ENCODE assay signal across 1 fruit fly cellular context in genomic region chrX:1392875-1393274, dm6.
A peak's percentile ranks its signal among the peaks of the same experiment; 100 is the strongest.
TF ChIP-seq lines count a peak whose summit lies in the region.

TSS of gene Rilpl (plus strand) at chrX:1393054.

TF ChIP-seq in whole organism, embryonic, 481 proteins besides CTCF, POLR2A, EP300 and RAD21 (continued from another document):
- TF ChIP-seq trem (tag; optimal IDR thresholded peaks at IDR 0.05; lab: Kevin White, UChicago), result peak; percentile 77
- no peak for TF ChIP-seq cg (GFP tag; optimal IDR thresholded peaks at IDR 0.05; lab: Kevin White, UChicago)
- peak; percentile 28 for TF ChIP-seq CG2116 (GFP tag; optimal IDR thresholded peaks at IDR 0.05; lab: Kevin White, UChicago)
- peak; percentile 29 for TF ChIP-seq CG7987 (GFP tag; optimal IDR thresholded peaks at IDR 0.05; lab: Kevin White, UChicago)
- peak in 1 of 2 experiments; percentile 33 for TF ChIP-seq chif (GFP tag; optimal IDR thresholded peaks at IDR 0.05; lab: Kevin White, UChicago)
- peak; percentile 34 for TF ChIP-seq CG34376 (GFP tag; optimal IDR thresholded peaks at IDR 0.05; lab: Kevin White, UChicago)
- TF ChIP-seq mirr (GFP tag; optimal IDR thresholded peaks at IDR 0.05; lab: Kevin White, UChicago), result no peak
- peak; percentile 27 for TF ChIP-seq NfI (GFP tag; optimal IDR thresholded peaks at IDR 0.05; lab: Kevin White, UChicago)
- TF ChIP-seq Bgb (GFP tag; IDR thresholded peaks at IDR 0.05; lab: Robert Waterston, UW; ENCODE audit: partially characterized antibody), result peak; percentile 68
- no peak for TF ChIP-seq Nf-YA (GFP tag; IDR thresholded peaks at IDR 0.05; lab: Robert Waterston, UW)
- TF ChIP-seq HmgD (GFP tag; optimal IDR thresholded peaks at IDR 0.05; lab: Kevin White, UChicago), result peak; percentile 64
- no peak for TF ChIP-seq prd (optimal IDR thresholded peaks at IDR 0.05; lab: Kevin White, UChicago)
- 0 out of 3 replicates have a peak, but pooled peaks have one; percentile 21 for TF ChIP-seq prd (GFP tag; IDR thresholded peaks at IDR 0.05; lab: Robert Waterston, UW)
- no peak for TF ChIP-seq CG6683 (GFP tag; optimal IDR thresholded peaks at IDR 0.05; lab: Kevin White, UChicago)
- no peak for TF ChIP-seq CG14441 (GFP tag; IDR thresholded peaks at IDR 0.05; lab: Robert Waterston, UW)
- no peak for TF ChIP-seq Atf6 (GFP tag; IDR thresholded peaks at IDR 0.05; lab: Robert Waterston, UW)
- TF ChIP-seq CG17361 (GFP tag; IDR thresholded peaks at IDR 0.05; lab: Robert Waterston, UW), result peak; percentile 15; the same call in 1 of the 3 replicates
- no peak for TF ChIP-seq bcd (GFP tag; optimal IDR thresholded peaks at IDR 0.05; lab: Kevin White, UChicago)
- TF ChIP-seq ato (GFP tag; IDR thresholded peaks at IDR 0.05; lab: Robert Waterston, UW; ENCODE audit: partially characterized antibody), result no peak
- no peak for TF ChIP-seq CG3838 (GFP tag; optimal IDR thresholded peaks at IDR 0.05; lab: Kevin White, UChicago)
- no peak for TF ChIP-seq vnd (GFP tag; IDR thresholded peaks at IDR 0.05; lab: Robert Waterston, UW; ENCODE audit: partially characterized antibody)
- peak; percentile 53 for TF ChIP-seq chm (GFP tag; IDR thresholded peaks at IDR 0.05; lab: Robert Waterston, UW)
- TF ChIP-seq CG9932 (GFP tag; IDR thresholded peaks at IDR 0.05; lab: Robert Waterston, UW), result peak; percentile 54; the same call in 1 of the 2 replicates
- TF ChIP-seq CHES-1-like (GFP tag; optimal IDR thresholded peaks at IDR 0.05; lab: Kevin White, UChicago), result peak; percentile 41
- TF ChIP-seq BEAF-32 (GFP tag; optimal IDR thresholded peaks at IDR 0.05; lab: Kevin White, UChicago), result peak; percentile 47
- TF ChIP-seq HLH54F (GFP tag; optimal IDR thresholded peaks at IDR 0.05; lab: Kevin White, UChicago), result no peak
- TF ChIP-seq Mrtf (GFP tag; IDR thresholded peaks at IDR 0.05; lab: Robert Waterston, UW), result no peak
- TF ChIP-seq amos (GFP tag; IDR thresholded peaks at IDR 0.05; lab: Robert Waterston, UW; ENCODE audit: partially characterized antibody), result peak; percentile 68; the same call in 1 of the 2 replicates
- no peak for TF ChIP-seq HLH3B (GFP tag; IDR thresholded peaks at IDR 0.05; lab: Robert Waterston, UW)
- TF ChIP-seq jumu (GFP tag; optimal IDR thresholded peaks at IDR 0.05; lab: Kevin White, UChicago), result peak; percentile 33
- no peak for TF ChIP-seq CG12219 (GFP tag; optimal IDR thresholded peaks at IDR 0.05; lab: Kevin White, UChicago)
- TF ChIP-seq Hr78 (GFP tag; optimal IDR thresholded peaks at IDR 0.05; lab: Kevin White, UChicago), result no peak
- TF ChIP-seq CG17186 (GFP tag; optimal IDR thresholded peaks at IDR 0.05; lab: Kevin White, UChicago), result peak; percentile 90
- no peak for TF ChIP-seq onecut (GFP tag; IDR thresholded peaks at IDR 0.05; lab: Robert Waterston, UW)
- no peak for TF ChIP-seq lov (optimal IDR thresholded peaks at IDR 0.05; lab: Kevin White, UChicago)
- TF ChIP-seq lov (GFP tag; IDR thresholded peaks at IDR 0.05; lab: Robert Waterston, UW), result 0 out of 3 replicates have a peak, but pooled peaks have one; percentile 14
- no peak for TF ChIP-seq gce (GFP tag; IDR thresholded peaks at IDR 0.05; lab: Robert Waterston, UW)
- no peak for TF ChIP-seq ac (GFP tag; optimal IDR thresholded peaks at IDR 0.05; lab: Kevin White, UChicago)
- TF ChIP-seq CG18262 (tag; optimal IDR thresholded peaks at IDR 0.05; lab: Kevin White, UChicago), result no peak
- peak; percentile 4 for TF ChIP-seq Xbp1 (GFP tag; optimal IDR thresholded peaks at IDR 0.05; lab: Kevin White, UChicago)
- peak; percentile 3 for TF ChIP-seq CG12391 (tag; optimal IDR thresholded peaks at IDR 0.05; lab: Kevin White, UChicago)
- 0 out of 3 replicates have a peak, but pooled peaks have one; percentile 28 for TF ChIP-seq CG6791 (GFP tag; IDR thresholded peaks at IDR 0.05; lab: Robert Waterston, UW; ENCODE audit: partially characterized antibody)
- no peak for TF ChIP-seq pan (optimal IDR thresholded peaks at IDR 0.05; lab: Kevin White, UChicago)
- TF ChIP-seq pan (GFP tag; optimal IDR thresholded peaks at IDR 0.05 in 1 of 2, IDR thresholded peaks at IDR 0.05 in 1 of 2), result peak in 1 of 2 experiments; percentile 34
- no peak for TF ChIP-seq CG17359 (tag; optimal IDR thresholded peaks at IDR 0.05; lab: Kevin White, UChicago)
- TF ChIP-seq MESR4 (GFP tag; optimal IDR thresholded peaks at IDR 0.05; lab: Kevin White, UChicago), result peak; percentile 77
- TF ChIP-seq Abd-B (GFP tag; optimal IDR thresholded peaks at IDR 0.05; lab: Kevin White, UChicago), result no peak
- TF ChIP-seq Side (GFP tag; optimal IDR thresholded peaks at IDR 0.05; lab: Kevin White, UChicago), result peak; percentile 10
- TF ChIP-seq D19A (tag; optimal IDR thresholded peaks at IDR 0.05; lab: Kevin White, UChicago), result no peak
- TF ChIP-seq CG2875 (GFP tag; optimal IDR thresholded peaks at IDR 0.05; lab: Kevin White, UChicago), result no peak
- TF ChIP-seq CG43689 (GFP tag; IDR thresholded peaks at IDR 0.05; lab: Robert Waterston, UW), result no peak
- TF ChIP-seq Fer1 (GFP tag; optimal IDR thresholded peaks at IDR 0.05; lab: Kevin White, UChicago), result peak; percentile 32
- TF ChIP-seq vvl (GFP tag; IDR thresholded peaks at IDR 0.05; lab: Robert Waterston, UW), result peak; percentile 44; the same call in 1 of the 2 replicates
- no peak for TF ChIP-seq cwo (GFP tag; optimal IDR thresholded peaks at IDR 0.05; lab: Kevin White, UChicago)
- no peak for TF ChIP-seq grn (GFP tag; optimal IDR thresholded peaks at IDR 0.05; lab: Kevin White, UChicago)
- TF ChIP-seq sna (GFP tag; IDR thresholded peaks at IDR 0.05; lab: Robert Waterston, UW; ENCODE audit: partially characterized antibody), result no peak
- TF ChIP-seq CG10462 (GFP tag; optimal IDR thresholded peaks at IDR 0.05; lab: Kevin White, UChicago), result no peak
- TF ChIP-seq CG2889 (GFP tag; IDR thresholded peaks at IDR 0.05; lab: Robert Waterston, UW), result no peak
- TF ChIP-seq CG5245 (GFP tag; optimal IDR thresholded peaks at IDR 0.05; lab: Kevin White, UChicago), result peak; percentile 8
- TF ChIP-seq CG4328 (GFP tag; optimal IDR thresholded peaks at IDR 0.05; lab: Kevin White, UChicago), result no peak
- peak; percentile 51 for TF ChIP-seq twi (tag; optimal IDR thresholded peaks at IDR 0.05; lab: Kevin White, UChicago)
- no peak for TF ChIP-seq Sry-β (GFP tag; optimal IDR thresholded peaks at IDR 0.05; lab: Kevin White, UChicago)
- TF ChIP-seq CG11560 (tag; IDR thresholded peaks at IDR 0.05; lab: Robert Waterston, UW), result no peak
- no peak for TF ChIP-seq CG10274 (GFP tag; optimal IDR thresholded peaks at IDR 0.05; lab: Kevin White, UChicago)
- no peak for TF ChIP-seq insv (GFP tag; optimal IDR thresholded peaks at IDR 0.05; lab: Kevin White, UChicago)
- no peak for TF ChIP-seq Neu2 (GFP tag; optimal IDR thresholded peaks at IDR 0.05; lab: Kevin White, UChicago; ENCODE audit: borderline replicate concordance)
- peak; percentile 95 for TF ChIP-seq E2f2 (GFP tag; IDR thresholded peaks at IDR 0.05; lab: Robert Waterston, UW)
- peak; percentile 23 for TF ChIP-seq CG9797 (GFP tag; optimal IDR thresholded peaks at IDR 0.05; lab: Kevin White, UChicago)
- TF ChIP-seq lilli (GFP tag; optimal IDR thresholded peaks at IDR 0.05; lab: Kevin White, UChicago), result peak; percentile 35
- TF ChIP-seq CG15696 (tag; optimal IDR thresholded peaks at IDR 0.05; lab: Kevin White, UChicago), result no peak
- peak; percentile 42; the same call in 1 of the 2 replicates for TF ChIP-seq E2f1 (GFP tag; IDR thresholded peaks at IDR 0.05; lab: Robert Waterston, UW)
- TF ChIP-seq oc (tag; optimal IDR thresholded peaks at IDR 0.05; lab: Kevin White, UChicago), result no peak
- TF ChIP-seq CG10267 (tag; optimal IDR thresholded peaks at IDR 0.05; lab: Kevin White, UChicago), result peak; percentile 95
- peak; percentile 51; the same call in 2 of the 3 replicates for TF ChIP-seq ci (GFP tag; IDR thresholded peaks at IDR 0.05; lab: Robert Waterston, UW)
- TF ChIP-seq Awh (GFP tag; IDR thresholded peaks at IDR 0.05; lab: Robert Waterston, UW), result no peak
- TF ChIP-seq tup (GFP tag; optimal IDR thresholded peaks at IDR 0.05; lab: Kevin White, UChicago), result peak; percentile 10
- peak; percentile 37 for TF ChIP-seq CoRest (tag; optimal IDR thresholded peaks at IDR 0.05; lab: Kevin White, UChicago)
- no peak for TF ChIP-seq CG13123 (GFP tag; optimal IDR thresholded peaks at IDR 0.05; lab: Kevin White, UChicago)
- TF ChIP-seq CkIIα-i1 (GFP tag; IDR thresholded peaks at IDR 0.05; lab: Robert Waterston, UW), result no peak
- TF ChIP-seq sr (GFP tag; IDR thresholded peaks at IDR 0.05; lab: Robert Waterston, UW), result no peak
- no peak for TF ChIP-seq lola (GFP tag; optimal IDR thresholded peaks at IDR 0.05; lab: Kevin White, UChicago)
- no peak for TF ChIP-seq CG13296 (GFP tag; optimal IDR thresholded peaks at IDR 0.05; lab: Kevin White, UChicago)
- peak; percentile 66 for TF ChIP-seq nom (GFP tag; optimal IDR thresholded peaks at IDR 0.05; lab: Kevin White, UChicago)
- TF ChIP-seq CG12155 (GFP tag; optimal IDR thresholded peaks at IDR 0.05; lab: Kevin White, UChicago), result peak; percentile 64
- peak; percentile 50; the same call in 1 of the 2 replicates for TF ChIP-seq sob (GFP tag; IDR thresholded peaks at IDR 0.05; lab: Robert Waterston, UW)
- peak; percentile 39 for TF ChIP-seq lab (GFP tag; optimal IDR thresholded peaks at IDR 0.05; lab: Kevin White, UChicago)
- peak; percentile 94 for TF ChIP-seq kay (GFP tag; optimal IDR thresholded peaks at IDR 0.05; lab: Kevin White, UChicago)
- TF ChIP-seq CG16779 (GFP tag; IDR thresholded peaks at IDR 0.05; lab: Robert Waterston, UW), result 0 out of 2 replicates have a peak, but pooled peaks have one; percentile 35
- TF ChIP-seq Dp (GFP tag; optimal IDR thresholded peaks at IDR 0.05; lab: Kevin White, UChicago), result peak; percentile 93
- TF ChIP-seq ranshi (GFP tag; IDR thresholded peaks at IDR 0.05; lab: Robert Waterston, UW), result no peak
- TF ChIP-seq CG15479 (GFP tag; optimal IDR thresholded peaks at IDR 0.05; lab: Kevin White, UChicago), result peak; percentile 1
- TF ChIP-seq Bteb2 (GFP tag; optimal IDR thresholded peaks at IDR 0.05; lab: Kevin White, UChicago), result peak; percentile 25
- TF ChIP-seq Opbp (GFP tag; IDR thresholded peaks at IDR 0.05; lab: Robert Waterston, UW; ENCODE audit: partially characterized antibody), result peak; percentile 59; the same call in 1 of the 3 replicates
- no peak for TF ChIP-seq Sox100B (GFP tag; optimal IDR thresholded peaks at IDR 0.05; lab: Kevin White, UChicago)
- TF ChIP-seq Hey (tag; optimal IDR thresholded peaks at IDR 0.05; lab: Kevin White, UChicago), result no peak
- TF ChIP-seq fru (optimal IDR thresholded peaks at IDR 0.05; lab: Kevin White, UChicago), result no peak
- peak; percentile 24 for TF ChIP-seq B-H2 (GFP tag; optimal IDR thresholded peaks at IDR 0.05; lab: Kevin White, UChicago)
- TF ChIP-seq bab2 (GFP tag; optimal IDR thresholded peaks at IDR 0.05; lab: Kevin White, UChicago), result peak; percentile 2
- TF ChIP-seq sug (tag; optimal IDR thresholded peaks at IDR 0.05; lab: Kevin White, UChicago), result peak; percentile 41
- TF ChIP-seq CG1603 (tag; optimal IDR thresholded peaks at IDR 0.05; lab: Kevin White, UChicago), result peak; percentile 66
- TF ChIP-seq dpn (GFP tag; optimal IDR thresholded peaks at IDR 0.05; lab: Kevin White, UChicago), result peak in 1 of 2 experiments; percentile 50
- peak; percentile 24 for TF ChIP-seq grau (tag; optimal IDR thresholded peaks at IDR 0.05; lab: Kevin White, UChicago)
- no peak for TF ChIP-seq CG8290 (GFP tag; optimal IDR thresholded peaks at IDR 0.05; lab: Kevin White, UChicago)
- peak in 1 of 2 experiments; percentile 75 for TF ChIP-seq CG8290 (tag; optimal IDR thresholded peaks at IDR 0.05; lab: Kevin White, UChicago)
- no peak for TF ChIP-seq CG10431 (GFP tag; optimal IDR thresholded peaks at IDR 0.05; lab: Kevin White, UChicago)
- peak; percentile 46; the same call in 1 of the 3 replicates for TF ChIP-seq CG16813 (GFP tag; IDR thresholded peaks at IDR 0.05; lab: Robert Waterston, UW; ENCODE audit: partially characterized antibody)
- peak; percentile 87 for TF ChIP-seq rib (GFP tag; IDR thresholded peaks at IDR 0.05; lab: Robert Waterston, UW)
- no peak for TF ChIP-seq jing (GFP tag; optimal IDR thresholded peaks at IDR 0.05; lab: Kevin White, UChicago)
- TF ChIP-seq HLH4C (GFP tag; IDR thresholded peaks at IDR 0.05; lab: Robert Waterston, UW; ENCODE audit: partially characterized antibody), result peak; percentile 55; the same call in 2 of the 3 replicates
- no peak for TF ChIP-seq trh (GFP tag; optimal IDR thresholded peaks at IDR 0.05; lab: Kevin White, UChicago)
- TF ChIP-seq Max (GFP tag; optimal IDR thresholded peaks at IDR 0.05; lab: Kevin White, UChicago), result peak; percentile 22
- no peak for TF ChIP-seq Kr (GFP tag; optimal IDR thresholded peaks at IDR 0.05; lab: Kevin White, UChicago)
- TF ChIP-seq Tbp (GFP tag; optimal IDR thresholded peaks at IDR 0.05; lab: Kevin White, UChicago), result no peak
- TF ChIP-seq CG10959 (GFP tag; IDR thresholded peaks at IDR 0.05; lab: Robert Waterston, UW), result no peak
- peak; percentile 53 for TF ChIP-seq Scr (GFP tag; IDR thresholded peaks at IDR 0.05; lab: Robert Waterston, UW; ENCODE audit: partially characterized antibody)
